Fruit fly (Drosophila melanogaster): ENCODE measurements around the gene slgA.
A peak's percentile ranks its signal among the peaks of the same experiment; 100 is the strongest.

DNA sequence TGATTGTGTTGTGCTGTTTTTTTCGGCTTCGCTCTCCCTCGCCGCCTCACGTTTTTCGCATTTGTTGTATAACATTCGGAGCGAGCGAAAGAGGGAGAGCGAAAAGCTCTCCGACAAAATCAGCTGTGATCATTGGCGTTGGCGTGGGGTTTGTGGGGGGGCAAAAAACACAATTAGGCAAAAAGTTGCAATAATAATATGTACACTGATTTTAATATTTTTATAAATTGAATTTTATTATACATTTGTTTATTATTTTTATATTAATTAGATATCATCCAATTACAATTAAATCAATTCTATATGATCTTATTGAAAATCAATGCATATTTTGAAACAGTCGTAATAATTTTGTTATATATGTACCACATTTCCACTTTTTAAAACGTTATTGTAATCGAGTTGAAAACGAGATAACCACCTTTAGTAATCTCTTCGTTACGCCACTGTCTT is 1.8 kb downstream of the slgA start:
- TF ChIP-seq Hr38 (GFP tag; optimal IDR thresholded peaks at IDR 0.05) = no peak
- TF ChIP-seq CG8119 (GFP tag; IDR thresholded peaks at IDR 0.05) = peak; percentile 74
- TF ChIP-seq Eip78C (GFP tag) = peak; percentile 80
- no peak for TF ChIP-seq CG9139 (GFP tag; optimal IDR thresholded peaks at IDR 0.05)
- peak; percentile 60 for TF ChIP-seq OdsH (GFP tag; optimal IDR thresholded peaks at IDR 0.05)
- TF ChIP-seq CG3919 (GFP tag; optimal IDR thresholded peaks at IDR 0.05) = peak; percentile 66
- TF ChIP-seq Hr4 (GFP tag; optimal IDR thresholded peaks at IDR 0.05) = peak; percentile 30
- TF ChIP-seq Sox102F (GFP tag; optimal IDR thresholded peaks at IDR 0.05) = peak; percentile 37
- TF ChIP-seq CG11762 (GFP tag; optimal IDR thresholded peaks at IDR 0.05; ENCODE audit: insufficient read depth) = peak; percentile 16
- peak; percentile 8 for TF ChIP-seq spab (GFP tag; optimal IDR thresholded peaks at IDR 0.05)
- TF ChIP-seq Blimp-1 (GFP tag; optimal IDR thresholded peaks at IDR 0.05) = no peak
- peak; percentile 15 for TF ChIP-seq CG16779 (tag; optimal IDR thresholded peaks at IDR 0.05)
- TF ChIP-seq topi (GFP tag; optimal IDR thresholded peaks at IDR 0.05) = peak; percentile 17
- peak; percentile 37 for TF ChIP-seq dac (GFP tag; optimal IDR thresholded peaks at IDR 0.05)

All from whole organism, prepupa.